Worm (Caenorhabditis elegans): ENCODE data around the gene ric-7.
A peak's percentile ranks its signal among the peaks of the same experiment; 100 is the strongest.

ric-7 gene

DNA sequence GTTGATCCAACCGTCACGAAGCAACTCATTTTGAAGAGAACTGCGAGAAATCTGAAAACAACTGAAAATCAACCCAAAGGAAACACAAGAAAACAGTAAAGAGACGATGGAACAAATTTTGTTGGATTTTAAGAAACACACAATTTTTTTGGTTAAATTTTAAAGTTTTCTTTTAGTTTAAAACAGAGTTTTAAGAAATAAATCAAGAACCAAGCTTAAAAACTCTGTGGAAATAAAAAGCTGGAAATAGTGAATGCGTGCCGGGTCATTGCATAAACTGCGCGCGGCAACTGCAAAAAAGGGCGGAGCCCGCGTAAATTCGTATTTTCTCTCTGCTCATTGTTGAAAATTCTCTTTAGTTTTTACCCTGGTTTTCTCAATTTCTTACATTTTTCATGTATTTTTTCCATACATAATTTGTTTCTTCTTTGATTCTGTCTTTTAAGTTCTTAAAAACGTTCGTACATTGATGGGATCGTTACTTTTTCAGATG, 43.7 kb downstream of the ric-7 start, which contains the start of the genes algn-13 and R10D12.13:
TSS of gene algn-13 (minus strand) at position 51 of the 493 bp plus-strand sequence.
TSS of gene R10D12.13 (plus strand) at position 491 of the 493 bp plus-strand sequence.
- TF ChIP-seq pag-3 (tag; optimal IDR thresholded peaks at IDR 0.05; ENCODE audit: borderline replicate concordance) (no peak), ceh-14 (tag; optimal IDR thresholded peaks at IDR 0.05) (peak; percentile 90), pha-4 (tag; optimal IDR thresholded peaks at IDR 0.05) (no peak), fkh-6 (tag; optimal IDR thresholded peaks at IDR 0.05) (peak; percentile 77), ceh-24 (tag; optimal IDR thresholded peaks at IDR 0.05) (peak; percentile 58), syd-9 (tag; optimal IDR thresholded peaks at IDR 0.05) (peak; percentile 56), ttx-3 (tag; optimal IDR thresholded peaks at IDR 0.05) (peak; percentile 81), ztf-16 (tag; optimal IDR thresholded peaks at IDR 0.05) (peak; percentile 78), pax-1 (tag; optimal IDR thresholded peaks at IDR 0.05) (no peak), lin-11 (tag; optimal IDR thresholded peaks at IDR 0.05) (peak; percentile 69), ama-1 (optimal IDR thresholded peaks at IDR 0.05) (no peak), tbx-2 (tag; optimal IDR thresholded peaks at IDR 0.05) (peak; percentile 90), mec-3 (tag; optimal IDR thresholded peaks at IDR 0.05; ENCODE audit: borderline replicate concordance) (peak; percentile 1), hlh-13 (GFP tag; optimal IDR thresholded peaks at IDR 0.05) (peak; percentile 66), K09A11.1 (tag; optimal IDR thresholded peaks at IDR 0.05; ENCODE audit: insufficient read depth) (peak; percentile 77), pha-2 (tag; optimal IDR thresholded peaks at IDR 0.05) (peak; percentile 79), ceh-19 (GFP tag; optimal IDR thresholded peaks at IDR 0.05) (peak; percentile 80), ceh-22 (tag; optimal IDR thresholded peaks at IDR 0.05) (no peak), nhr-232 (tag; optimal IDR thresholded peaks at IDR 0.05) (peak; percentile 71), sox-4 (tag; optimal IDR thresholded peaks at IDR 0.05) (peak; percentile 79), ets-4 (tag; optimal IDR thresholded peaks at IDR 0.05) (peak; percentile 10), T23F11.4 (GFP tag; optimal IDR thresholded peaks at IDR 0.05) (peak; percentile 69), fkh-10 (GFP tag; optimal IDR thresholded peaks at IDR 0.05) (no peak), unc-3 (GFP tag; conservative IDR thresholded peaks at IDR 0.05) (peak; percentile 65; the same call in 1 of the 2 replicates), unc-3 (tag; optimal IDR thresholded peaks at IDR 0.05) (peak; percentile 80), hlh-15 (tag; optimal IDR thresholded peaks at IDR 0.05) (peak; percentile 53), pqm-1 (tag; optimal IDR thresholded peaks at IDR 0.05) (no peak), C38D4.7 (GFP tag; optimal IDR thresholded peaks at IDR 0.05) (peak; percentile 77), ceh-6 (GFP tag; optimal IDR thresholded peaks at IDR 0.05) (peak; percentile 56), pat-9 (tag; optimal IDR thresholded peaks at IDR 0.05) (peak; percentile 84), zip-5 (tag; optimal IDR thresholded peaks at IDR 0.05) (peak; percentile 67), sox-2 (GFP tag; IDR thresholded peaks at IDR 0.05) (peak; percentile 25; the same call in 1 of the 2 replicates), Y22D7AL.16 (tag; optimal IDR thresholded peaks at IDR 0.05) (peak; percentile 56), hlh-30 (tag; optimal IDR thresholded peaks at IDR 0.05; ENCODE audit: insufficient read depth) (no peak), ahr-1 (tag; optimal IDR thresholded peaks at IDR 0.05) (peak; percentile 83), sdc-2 (tag; optimal IDR thresholded peaks at IDR 0.05) (peak; percentile 69), unc-86 (tag; optimal IDR thresholded peaks at IDR 0.05) (peak; percentile 64), ceh-30 (tag; optimal IDR thresholded peaks at IDR 0.05) (no peak), ceh-9 (tag; optimal IDR thresholded peaks at IDR 0.05) (no peak), tbx-7 (tag; optimal IDR thresholded peaks at IDR 0.05) (peak; percentile 31), eyg-1 (tag; optimal IDR thresholded peaks at IDR 0.05) (peak; percentile 58), C08G9.2 (tag; optimal IDR thresholded peaks at IDR 0.05) (peak; percentile 73), gmeb-2 (tag; optimal IDR thresholded peaks at IDR 0.05) (peak; percentile 72), ceh-31 (tag; optimal IDR thresholded peaks at IDR 0.05) (peak; percentile 81), elt-2 (tag; optimal IDR thresholded peaks at IDR 0.05) (peak; percentile 95), hlh-8 (tag; optimal IDR thresholded peaks at IDR 0.05) (peak; percentile 82), elt-4 (tag; optimal IDR thresholded peaks at IDR 0.05) (no peak), ceh-2 (tag; optimal IDR thresholded peaks at IDR 0.05) (peak; percentile 84), madf-2 (tag; optimal IDR thresholded peaks at IDR 0.05) (peak; percentile 50), rnt-1 (tag; optimal IDR thresholded peaks at IDR 0.05) (peak; percentile 75), dve-1 (tag; optimal IDR thresholded peaks at IDR 0.05) (no peak), che-1 (tag; optimal IDR thresholded peaks at IDR 0.05) (peak; percentile 78), F13H6.1 (tag; optimal IDR thresholded peaks at IDR 0.05) (peak; percentile 80)

Measured in whole organism, late embryonic.